Worm (Caenorhabditis elegans) whole organism, L1 larva: ENCODE measurements around the gene Y5F2A.4.
A peak's percentile ranks its signal among the peaks of the same experiment; 100 is the strongest.

Experiments
- C16A3.4 ChIP-seq: fragments of 150-350 bp; optimal IDR thresholded peaks from 2 replicates; lab custom pipeline; 2014; ENCODE audit warnings: missing biosample characterization, missing genetic modification characterization
- C34B4.2 ChIP-seq: sonication (generic microtip); optimal IDR thresholded peaks from 2 replicates; lab custom pipeline; 2017; ENCODE audit warnings: mild to moderate bottlenecking, missing genetic modification characterization, missing compliant biosample characterization
- Y116A8C.19 ChIP-seq: sonication (generic microtip); optimal IDR thresholded peaks from 2 replicates; lab custom pipeline; 2016; ENCODE audit warnings: missing compliant biosample characterization, missing genetic modification characterization, borderline replicate concordance
- aha-1 ChIP-seq: fragments of 150-350 bp; optimal IDR thresholded peaks from 2 replicates; lab custom pipeline; 2014; ENCODE audit warnings: missing biosample characterization, missing genetic modification characterization
- aly-2 ChIP-seq: fragments of 150-350 bp; optimal IDR thresholded peaks from 2 replicates; lab custom pipeline; 2014; ENCODE audit warnings: missing biosample characterization, missing genetic modification characterization
- ceh-63 ChIP-seq: fragments of 200-800 bp; sonication (Bioruptor generic); optimal IDR thresholded peaks from 2 replicates; lab custom pipeline; 2018; ENCODE audit warnings: mild to moderate bottlenecking, missing genetic modification characterization, missing compliant biosample characterization
- ceh-8 ChIP-seq: fragments of 200-800 bp; sonication (Bioruptor generic); optimal IDR thresholded peaks from 2 replicates; lab custom pipeline; 2018; ENCODE audit warnings: mild to moderate bottlenecking, missing genetic modification characterization, moderate library complexity, missing compliant biosample characterization
- ceh-88 ChIP-seq: fragments of 200-800 bp; sonication (Bioruptor generic); IDR thresholded peaks from 2 replicates; pipeline ENCODE4 v1.3.6; 2022; ENCODE audit warnings: missing genetic modification characterization, missing compliant biosample characterization
- ces-1 ChIP-seq: fragments of 150-350 bp; optimal IDR thresholded peaks from 2 replicates; lab custom pipeline; 2014; ENCODE audit warnings: missing biosample characterization, missing genetic modification reagents, missing genetic modification characterization
- dpl-1 ChIP-seq, 3 experiments: fragments of 150-350 bp in 2 of 3; sonication (generic microtip) in 1 of 3; optimal IDR thresholded peaks; 2 replicates each; lab custom pipeline; 2014 to 2017; ENCODE audit warnings: missing biosample characterization in 3 of 3, missing genetic modification characterization in 3 of 3, missing genetic modification reagents in 3 of 3
- dsc-1 ChIP-seq: sonication (generic microtip); optimal IDR thresholded peaks from 2 replicates; lab custom pipeline; 2016; ENCODE audit warnings: mild to moderate bottlenecking, missing genetic modification characterization, missing compliant biosample characterization
- efl-3 ChIP-seq: fragments of 200-800 bp; sonication (Bioruptor generic); optimal IDR thresholded peaks from 2 replicates; lab custom pipeline; 2018; ENCODE audit warnings: mild to moderate bottlenecking, missing genetic modification characterization, missing compliant biosample characterization
- egl-13 ChIP-seq: sonication (generic microtip); optimal IDR thresholded peaks from 2 replicates; lab custom pipeline; 2016; ENCODE audit warnings: missing genotype, missing genetic modification reagents, missing genetic modification characterization, missing compliant biosample characterization
- elt-2 ChIP-seq: sonication (generic microtip); optimal IDR thresholded peaks from 2 replicates; lab custom pipeline; 2016; ENCODE audit warnings: missing genetic modification characterization, mild to moderate bottlenecking, inconsistent platforms, missing compliant biosample characterization, missing genetic modification reagents
- elt-3 ChIP-seq, 6 experiments: fragments of 150-350 bp in 1 of 6; sonication (generic microtip); optimal IDR thresholded peaks; 2 replicates each; lab custom pipeline; 2017 to 2018; ENCODE audit warnings: missing biosample characterization in 6 of 6, missing genetic modification characterization in 6 of 6, inconsistent platforms in 1 of 6
- ets-5 ChIP-seq: fragments of 200-800 bp; sonication (Bioruptor generic); IDR thresholded peaks from 2 replicates; pipeline ENCODE4 v1.3.6; 2022; ENCODE audit warnings: missing genetic modification characterization, missing compliant biosample characterization
- fkh-4 ChIP-seq: sonication (generic microtip); optimal IDR thresholded peaks from 2 replicates; lab custom pipeline; 2016; ENCODE audit warnings: missing compliant biosample characterization, missing genetic modification characterization, borderline replicate concordance
- fkh-8 ChIP-seq: sonication (generic microtip); optimal IDR thresholded peaks from 2 replicates; lab custom pipeline; 2016; ENCODE audit warnings: mild to moderate bottlenecking, missing genetic modification characterization, missing compliant biosample characterization
- fos-1 ChIP-seq: fragments of 150-350 bp; optimal IDR thresholded peaks from 2 replicates; lab custom pipeline; 2014; ENCODE audit warnings: missing biosample characterization, missing genetic modification characterization
- grh-1 ChIP-seq: fragments of 200-800 bp; sonication (Bioruptor generic); IDR thresholded peaks from 2 replicates; pipeline ENCODE4 v1.3.6; 2022; ENCODE audit warnings: missing genetic modification reagents, missing genetic modification characterization, missing compliant biosample characterization
- hlh-4 ChIP-seq: sonication (generic microtip); optimal IDR thresholded peaks from 2 replicates; lab custom pipeline; 2016; ENCODE audit warnings: mild to moderate bottlenecking, missing genetic modification characterization, missing compliant biosample characterization
- hpl-2 ChIP-seq: fragments of 150-350 bp; optimal IDR thresholded peaks from 2 replicates; lab custom pipeline; 2014; ENCODE audit warnings: missing biosample characterization, missing genetic modification reagents, missing genetic modification characterization
- jun-1 ChIP-seq: fragments of 150-350 bp; optimal IDR thresholded peaks from 2 replicates; lab custom pipeline; 2014; ENCODE audit warnings: missing biosample characterization, missing genetic modification reagents, missing genetic modification characterization
- lin-13 ChIP-seq: fragments of 150-350 bp; optimal IDR thresholded peaks from 2 replicates; lab custom pipeline; 2014; ENCODE audit warnings: missing biosample characterization, missing genetic modification reagents, missing genetic modification characterization
- lin-14 ChIP-seq: fragments of 200-800 bp; sonication (Bioruptor generic); optimal IDR thresholded peaks from 2 replicates; lab custom pipeline; 2018; ENCODE audit warnings: mild to moderate bottlenecking, missing genetic modification characterization, moderate library complexity, missing compliant biosample characterization
- lin-15B ChIP-seq: fragments of 150-350 bp; sonication (generic microtip); optimal IDR thresholded peaks from 3 replicates; lab custom pipeline; 2014; ENCODE audit warnings: missing biosample characterization, missing genetic modification characterization
- lin-35 ChIP-seq, 2 experiments: fragments of 150-350 bp; optimal IDR thresholded peaks; 2 replicates each; lab custom pipeline; 2014; ENCODE audit warnings: missing biosample characterization in 2 of 2, missing genetic modification characterization in 2 of 2, missing genetic modification reagents in 2 of 2
- lir-3 ChIP-seq: sonication (generic microtip); optimal IDR thresholded peaks from 2 replicates; lab custom pipeline; 2016; ENCODE audit warnings: mild to moderate bottlenecking, missing genetic modification characterization, moderate library complexity, missing compliant biosample characterization; ENCODE audit not compliant: poor library complexity
- mab-9 ChIP-seq: fragments of 200-800 bp; sonication (Bioruptor generic); IDR thresholded peaks from 2 replicates; pipeline ENCODE4 v1.3.6; 2022; ENCODE audit warnings: missing genetic modification reagents, missing genetic modification characterization, missing compliant biosample characterization
- mef-2 ChIP-seq: fragments of 150-350 bp; optimal IDR thresholded peaks from 2 replicates; lab custom pipeline; 2014; ENCODE audit warnings: missing biosample characterization, missing genetic modification characterization
- nhr-19 ChIP-seq: fragments of 200-800 bp; sonication (Bioruptor generic); conservative IDR thresholded peaks from 2 replicates; pipeline ENCODE4 v1.3.6; 2022; ENCODE audit warnings: missing genetic modification characterization, missing compliant biosample characterization
- nhr-20 ChIP-seq: sonication (generic microtip); optimal IDR thresholded peaks from 2 replicates; lab custom pipeline; 2016; ENCODE audit warnings: mild to moderate bottlenecking, missing genetic modification characterization, missing compliant biosample characterization
- nhr-237 ChIP-seq: fragments of 150-350 bp; optimal IDR thresholded peaks from 2 replicates; lab custom pipeline; 2014; ENCODE audit warnings: missing biosample characterization, missing genetic modification characterization
- nhr-71 ChIP-seq: sonication (generic microtip); optimal IDR thresholded peaks from 2 replicates; lab custom pipeline; 2016; ENCODE audit warnings: mild to moderate bottlenecking, missing genetic modification characterization, moderate library complexity, missing compliant biosample characterization
- nhr-85 ChIP-seq: sonication (generic microtip); peaks from one replicate; lab custom pipeline; 2016; ENCODE audit warnings: missing genetic modification characterization, inconsistent platforms, missing compliant biosample characterization
- pqm-1 ChIP-seq: sonication (generic microtip); optimal IDR thresholded peaks from 3 replicates; lab custom pipeline; 2017; ENCODE audit warnings: missing biosample characterization, missing genetic modification characterization
- rnt-1 ChIP-seq: sonication (generic microtip); optimal IDR thresholded peaks from 2 replicates; lab custom pipeline; 2016; ENCODE audit warnings: mild to moderate bottlenecking, missing genetic modification characterization, moderate library complexity, missing compliant biosample characterization
- skn-1 ChIP-seq: fragments of 150-350 bp; optimal IDR thresholded peaks from 2 replicates; lab custom pipeline; 2014; ENCODE audit warnings: missing biosample characterization, missing genetic modification characterization
- snpc-4 ChIP-seq: fragments of 150-350 bp; optimal IDR thresholded peaks from 2 replicates; lab custom pipeline; 2014; ENCODE audit warnings: missing biosample characterization, missing genetic modification characterization
- snu-23 ChIP-seq: sonication (generic microtip); optimal IDR thresholded peaks from 2 replicates; lab custom pipeline; 2016; ENCODE audit warnings: missing genetic modification characterization, missing compliant biosample characterization
- sptf-1 ChIP-seq: fragments of 150-350 bp; optimal IDR thresholded peaks from 2 replicates; lab custom pipeline; 2014; ENCODE audit warnings: missing biosample characterization, missing genetic modification characterization
- swsn-7 ChIP-seq: sonication (generic microtip); optimal IDR thresholded peaks from 2 replicates; lab custom pipeline; 2016; ENCODE audit warnings: missing genetic modification characterization, missing compliant biosample characterization
- tbx-2 ChIP-seq: sonication (generic microtip); optimal IDR thresholded peaks from 2 replicates; lab custom pipeline; 2016; ENCODE audit warnings: missing genetic modification characterization, missing compliant biosample characterization
- tlp-1 ChIP-seq: fragments of 150-350 bp; optimal IDR thresholded peaks from 2 replicates; lab custom pipeline; 2014; ENCODE audit warnings: missing biosample characterization, missing genetic modification characterization
- unc-130 ChIP-seq: fragments of 150-350 bp; optimal IDR thresholded peaks from 2 replicates; lab custom pipeline; 2017; ENCODE audit warnings: missing biosample characterization, missing genetic modification characterization, inconsistent platforms
- unc-30 ChIP-seq: sonication (generic microtip); optimal IDR thresholded peaks from 2 replicates; lab custom pipeline; 2017; ENCODE audit warnings: missing biosample characterization, missing genetic modification characterization
- unc-62 ChIP-seq: fragments of 150-350 bp; optimal IDR thresholded peaks from 2 replicates; lab custom pipeline; 2014; ENCODE audit warnings: missing biosample characterization, missing genetic modification reagents, missing genetic modification characterization
- unc-86 ChIP-seq: sonication (generic microtip); optimal IDR thresholded peaks from 2 replicates; lab custom pipeline; 2016; ENCODE audit warnings: missing genetic modification characterization, missing compliant biosample characterization
- unc-98 ChIP-seq: fragments of 200-800 bp; sonication (Bioruptor generic); IDR thresholded peaks from 2 replicates; pipeline ENCODE4 v1.3.6; 2022; ENCODE audit warnings: missing genetic modification characterization, missing compliant biosample characterization
- xbp-1 ChIP-seq: sonication (generic microtip); optimal IDR thresholded peaks from 2 replicates; lab custom pipeline; 2016; ENCODE audit warnings: missing genetic modification characterization, missing compliant biosample characterization
- zag-1 ChIP-seq: fragments of 150-350 bp; optimal IDR thresholded peaks from 2 replicates; lab custom pipeline; 2014; ENCODE audit warnings: missing biosample characterization, missing genetic modification characterization
- zip-4 ChIP-seq: fragments of 200-800 bp; sonication (Bioruptor generic); optimal IDR thresholded peaks from 2 replicates; lab custom pipeline; 2018; ENCODE audit warnings: mild to moderate bottlenecking, missing genetic modification characterization, moderate library complexity, missing compliant biosample characterization
- ztf-11 ChIP-seq, 2 experiments: sonication (generic microtip); optimal IDR thresholded peaks; 2 replicates each; lab custom pipeline; 2016 to 2017; ENCODE audit warnings: missing genetic modification characterization in 2 of 2, missing biosample characterization in 1 of 2, missing compliant biosample characterization in 1 of 2
- ztf-4 ChIP-seq: fragments of 150-350 bp; optimal IDR thresholded peaks from 2 replicates; lab custom pipeline; 2014; ENCODE audit warnings: missing biosample characterization, missing genetic modification characterization

The Y5F2A.4 gene

ce11 chrIV:11125200-11125599 is 46.8 kb upstream of the Y5F2A.4 start:
- TF ChIP-seq aly-2 (tag; lab: Kevin White, UChicago) (no peak), unc-86 (peak; percentile 38), unc-62 (GFP tag; lab: Kevin White, UChicago) (no peak), ces-1 (no peak), ets-5 (GFP tag; lab: Robert Waterston, UW) (no peak), Y116A8C.19 (tag; lab: Kevin White, UChicago) (no peak), skn-1 (no peak), swsn-7 (tag; lab: Kevin White, UChicago) (peak; percentile 60), xbp-1 (tag; lab: Kevin White, UChicago) (peak; percentile 96), tbx-2 (tag; lab: Kevin White, UChicago) (peak; percentile 15), grh-1 (GFP tag; lab: Robert Waterston, UW) (peak; percentile 30; the same call in 1 of the 2 replicates), lin-14 (GFP tag; lab: Kevin White, UChicago) (peak; percentile 52), ceh-88 (GFP tag; lab: Robert Waterston, UW) (no peak), ztf-4 (tag; lab: Kevin White, UChicago) (no peak), sptf-1 (tag; lab: Kevin White, UChicago) (no peak), lin-13 (no peak), ceh-63 (no peak), pqm-1 (no peak), lir-3 (tag; lab: Kevin White, UChicago) (no peak), egl-13 (no peak), ztf-11 (tag; optimal IDR thresholded peaks at IDR 0.05; lab: Kevin White, UChicago) (peak in 1 of 2 experiments; percentile 12), dsc-1 (tag; lab: Kevin White, UChicago) (peak; percentile 41), unc-30 (tag; lab: Kevin White, UChicago) (no peak), nhr-237 (tag; lab: Kevin White, UChicago) (no peak), C34B4.2 (tag; lab: Kevin White, UChicago) (no peak), unc-130 (tag; lab: Kevin White, UChicago) (no peak), fkh-8 (tag; lab: Kevin White, UChicago) (peak; percentile 14), fos-1 (no peak), mab-9 (GFP tag; lab: Robert Waterston, UW) (no peak), nhr-71 (peak; percentile 61), elt-3 (tag; optimal IDR thresholded peaks at IDR 0.05; lab: Kevin White, UChicago) (no peak), efl-3 (GFP tag; lab: Kevin White, UChicago) (no peak), mef-2 (tag; lab: Kevin White, UChicago) (no peak), aha-1 (tag; lab: Kevin White, UChicago) (no peak), tlp-1 (tag; lab: Kevin White, UChicago) (no peak), snu-23 (GFP tag; lab: Kevin White, UChicago) (peak; percentile 62), nhr-20 (tag; lab: Kevin White, UChicago) (peak; percentile 37), nhr-19 (peak; percentile 58; the same call in 1 of the 2 replicates), ceh-8 (GFP tag; lab: Kevin White, UChicago) (peak; percentile 14), zag-1 (tag; lab: Kevin White, UChicago) (no peak), C16A3.4 (tag; lab: Kevin White, UChicago) (no peak), snpc-4 (no peak), hlh-4 (tag; lab: Kevin White, UChicago) (no peak), lin-35 (GFP tag; optimal IDR thresholded peaks at IDR 0.05; lab: Kevin White, UChicago) (peak in 1 of 2 experiments; percentile 26), dpl-1 (GFP tag; optimal IDR thresholded peaks at IDR 0.05; lab: Kevin White, UChicago) (peak in 2 of 3 experiments; percentile 8 to 39), fkh-4 (tag; lab: Kevin White, UChicago) (no peak), rnt-1 (tag; lab: Kevin White, UChicago) (peak; percentile 64), hpl-2 (GFP tag; lab: Kevin White, UChicago) (no peak), lin-15B (peak; percentile 33), nhr-85 (no peak), jun-1 (tag; lab: Kevin White, UChicago) (peak; percentile 3), unc-98 (GFP tag; lab: Robert Waterston, UW) (no peak), elt-2 (tag; lab: Kevin White, UChicago) (peak; percentile 4), zip-4 (GFP tag; lab: Kevin White, UChicago) (no peak)
